Worm (Caenorhabditis elegans) whole organism, mixed stage, embryonic: ENCODE results near the gene lgc-53.

Source experiments
- blmp-1 ChIP-seq: fragments of 150-350 bp; optimal IDR thresholded peaks from 2 replicates; lab custom pipeline; 2014; ENCODE audit warnings: missing biosample characterization, missing genetic modification characterization
- elt-3 ChIP-seq: fragments of 150-350 bp; optimal IDR thresholded peaks from 2 replicates; lab custom pipeline; 2014; ENCODE audit warnings: missing biosample characterization, missing genetic modification characterization
- lin-13 ChIP-seq: fragments of 150-350 bp; optimal IDR thresholded peaks from 2 replicates; lab custom pipeline; 2014; ENCODE audit warnings: missing biosample characterization, missing genetic modification characterization
- mep-1 ChIP-seq: fragments of 150-350 bp; optimal IDR thresholded peaks from 2 replicates; lab custom pipeline; 2017; ENCODE audit warnings: missing biosample characterization, missing genetic modification reagents, missing genetic modification characterization, inconsistent platforms
- nhr-12 ChIP-seq: fragments of 150-350 bp; optimal IDR thresholded peaks from 2 replicates; lab custom pipeline; 2014; ENCODE audit warnings: missing biosample characterization, missing genetic modification characterization
- sptf-1 ChIP-seq: sonication (generic microtip); optimal IDR thresholded peaks from 2 replicates; lab custom pipeline; 2017; ENCODE audit warnings: mild to moderate bottlenecking, missing genetic modification characterization, moderate library complexity, missing compliant biosample characterization
- tbx-8 ChIP-seq: fragments of 200-800 bp; sonication (Bioruptor generic); optimal IDR thresholded peaks from 2 replicates; lab custom pipeline; 2018; ENCODE audit warnings: mild to moderate bottlenecking, missing genetic modification characterization, moderate library complexity, missing compliant biosample characterization
- ztf-11 ChIP-seq: fragments of 150-350 bp; optimal IDR thresholded peaks from 2 replicates; lab custom pipeline; 2014; ENCODE audit warnings: missing biosample characterization, missing genetic modification characterization

ce11 chrX:16734970-16735369 lies 23.5 kb downstream of the lgc-53 start:
- no peak for TF ChIP-seq lin-13
- TF ChIP-seq nhr-12 (tag; lab: Kevin White, UChicago), result no peak
- TF ChIP-seq mep-1 (tag; lab: Kevin White, UChicago), result no peak
- no peak for TF ChIP-seq tbx-8 (GFP tag; lab: Kevin White, UChicago)
- no peak for TF ChIP-seq ztf-11 (tag; lab: Kevin White, UChicago)
- TF ChIP-seq sptf-1 (tag; lab: Kevin White, UChicago), result no peak
- no peak for TF ChIP-seq elt-3 (tag; lab: Kevin White, UChicago)
- no peak for TF ChIP-seq blmp-1 (tag; lab: Kevin White, UChicago)
